Worm (Caenorhabditis elegans) whole organism, L4/young adult: ENCODE measurements around the gene vhp-1.

Source experiments
- W03F9.2 ChIP-seq: fragments of 150-350 bp; optimal IDR thresholded peaks from 2 replicates; lab custom pipeline; 2014; ENCODE audit warnings: missing biosample characterization, missing genetic modification characterization
- dao-5 ChIP-seq: sonication (generic microtip); optimal IDR thresholded peaks from 2 replicates; lab custom pipeline; 2016; ENCODE audit warnings: missing genotype, missing genetic modification characterization, moderate library complexity, missing compliant biosample characterization
- him-1 ChIP-seq: sonication (generic microtip); optimal IDR thresholded peaks from 2 replicates; lab custom pipeline; 2016; ENCODE audit warnings: missing genotype, missing genetic modification reagents, missing genetic modification characterization, missing compliant biosample characterization

ce11 chrII:5336660-5337494 is 13.8 kb downstream of the vhp-1 start:
- TF ChIP-seq W03F9.2 (tag; lab: Kevin White, UChicago) (peak; percentile 12), him-1 (tag; lab: Kevin White, UChicago) (peak; percentile 40), dao-5 (tag; lab: Kevin White, UChicago) (no peak)
